Fruit fly (Drosophila melanogaster): ENCODE measurements around the gene CG42355.

The CG42355 gene

DNA sequence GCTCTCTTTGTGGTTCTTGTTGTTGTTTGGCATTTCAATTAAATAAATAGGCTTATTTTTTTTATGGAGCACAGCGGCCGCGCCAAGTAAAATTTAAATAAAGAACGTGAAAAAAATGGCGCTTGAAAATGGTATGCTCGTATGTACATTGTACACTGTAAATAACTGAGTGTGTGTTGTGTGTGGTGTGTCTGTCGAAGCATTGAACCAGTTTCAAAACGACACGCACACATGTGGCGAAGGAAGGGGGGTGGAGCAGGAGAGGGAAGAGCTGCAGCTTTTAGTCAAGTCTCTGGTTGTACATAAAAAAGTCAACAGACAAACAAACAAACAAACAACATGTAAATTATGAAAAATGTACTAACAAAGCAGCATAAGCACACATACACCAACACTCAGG lies 33.3 kb downstream of the CG42355 start:
- TF ChIP-seq Mio (GFP tag; optimal IDR thresholded peaks at IDR 0.05) = no peak
- TF ChIP-seq br (GFP tag; optimal IDR thresholded peaks at IDR 0.05) = no peak
- TF ChIP-seq OdsH (GFP tag; optimal IDR thresholded peaks at IDR 0.05) = no peak
- TF ChIP-seq Vsx2 (GFP tag; optimal IDR thresholded peaks at IDR 0.05; ENCODE audit: partially characterized antibody) = no peak
- TF ChIP-seq ey (GFP tag; optimal IDR thresholded peaks at IDR 0.05) = no peak
- no peak for TF ChIP-seq woc (GFP tag; optimal IDR thresholded peaks at IDR 0.05)
- TF ChIP-seq Rel (GFP tag; optimal IDR thresholded peaks at IDR 0.05) = no peak
- no peak for TF ChIP-seq Rel (tag; optimal IDR thresholded peaks at IDR 0.05)
- TF ChIP-seq Jra (GFP tag; optimal IDR thresholded peaks at IDR 0.05) = no peak
- no peak for TF ChIP-seq Sp1 (GFP tag; optimal IDR thresholded peaks at IDR 0.05)
- no peak for TF ChIP-seq brk (GFP tag; optimal IDR thresholded peaks at IDR 0.05)
- TF ChIP-seq N (GFP tag; optimal IDR thresholded peaks at IDR 0.05) = no peak
- no peak for TF ChIP-seq usp (GFP tag; optimal IDR thresholded peaks at IDR 0.05)

Measured in whole organism, wandering third instar larva.